Fruit fly (Drosophila melanogaster) whole organism, wandering third instar larva: ENCODE data around the gene CG5172.

Source experiments
- CG32264 ChIP-seq: fragments of 200-800 bp; sonication (Bioruptor generic); optimal IDR thresholded peaks from 2 replicates; lab custom pipeline; 2016; ENCODE audit warnings: missing biosample characterization, missing genetic modification characterization
- CG9705 ChIP-seq: fragments of 200-800 bp; sonication (Bioruptor generic); optimal IDR thresholded peaks from 2 replicates; lab custom pipeline; 2018; ENCODE audit warnings: missing biosample characterization, mild to moderate bottlenecking, missing genetic modification characterization
- CrebA ChIP-seq: fragments of 200-800 bp; sonication (Bioruptor generic); optimal IDR thresholded peaks from 2 replicates; lab custom pipeline; 2016; ENCODE audit warnings: missing biosample characterization, mild to moderate bottlenecking, missing genetic modification characterization, borderline replicate concordance
- Dfd ChIP-seq: fragments of >200 bp; optimal IDR thresholded peaks from 2 replicates; lab custom pipeline; 2017; ENCODE audit warnings: missing biosample characterization, missing genetic modification characterization
- Dif ChIP-seq: fragments of 200-275, 200-300 bp; sonication (Bioruptor generic); optimal IDR thresholded peaks from 2 replicates; lab custom pipeline; 2018; ENCODE audit warnings: missing biosample characterization, missing genetic modification characterization; ENCODE audit not compliant: partially characterized antibody
- GATAd ChIP-seq: sonication (Bioruptor generic); optimal IDR thresholded peaks from 2 replicates; lab custom pipeline; 2016; ENCODE audit warnings: missing biosample characterization, missing genetic modification characterization
- HLH106 ChIP-seq: fragments of 200-800 bp; optimal IDR thresholded peaks from 3 replicates; lab custom pipeline; 2019; ENCODE audit warnings: missing biosample characterization, mild to moderate bottlenecking, missing genetic modification characterization, moderate library complexity
- Hnf4 ChIP-seq: fragments of 200-800 bp; sonication (Bioruptor generic); optimal IDR thresholded peaks from 2 replicates; lab custom pipeline; 2016; ENCODE audit warnings: missing biosample characterization, mild to moderate bottlenecking, missing genetic modification characterization
- Hr83 ChIP-seq: fragments of 200-300 bp; sonication (Bioruptor generic); optimal IDR thresholded peaks from 2 replicates; lab custom pipeline; 2016; ENCODE audit warnings: missing biosample characterization, mild to moderate bottlenecking, missing genetic modification characterization, moderate library complexity; ENCODE audit not compliant: poor library complexity, severe bottlenecking
- Myc ChIP-seq: fragments of >200 bp; optimal IDR thresholded peaks from 2 replicates; lab custom pipeline; 2017
- OdsH ChIP-seq: fragments of 200-800 bp; sonication (Bioruptor generic); optimal IDR thresholded peaks from 2 replicates; lab custom pipeline; 2016; ENCODE audit warnings: missing biosample characterization, mild to moderate bottlenecking, missing genetic modification characterization
- Rel ChIP-seq, 2 experiments: fragments of 200-800 bp; sonication (Bioruptor generic) in 1 of 2; optimal IDR thresholded peaks; 2 replicates in 1 of 2; 3 replicates in 1 of 2; lab custom pipeline; 2016 to 2019; ENCODE audit warnings: mild to moderate bottlenecking in 2 of 2, missing biosample characterization in 2 of 2, missing genetic modification characterization in 2 of 2, moderate library complexity in 1 of 2
- Sp1 ChIP-seq: fragments of 200-800 bp; sonication (Bioruptor generic); optimal IDR thresholded peaks from 3 replicates; lab custom pipeline; 2019; ENCODE audit warnings: missing biosample characterization, mild to moderate bottlenecking, missing genetic modification characterization, moderate library complexity
- Vsx2 ChIP-seq: fragments of 200-300, 225-300 bp; sonication (Bioruptor generic); optimal IDR thresholded peaks from 2 replicates; lab custom pipeline; 2018; ENCODE audit warnings: missing biosample characterization, missing genetic modification characterization; ENCODE audit not compliant: partially characterized antibody
- brk ChIP-seq: fragments of 200-800 bp; sonication (Bioruptor generic); optimal IDR thresholded peaks from 2 replicates; lab custom pipeline; 2016; ENCODE audit warnings: missing biosample characterization, mild to moderate bottlenecking, missing genetic modification characterization
- dl ChIP-seq, 2 experiments: fragments of 175-275, 200-275 bp in 1 of 2; fragments of 200-275 bp in 1 of 2; sonication (Bioruptor generic); optimal IDR thresholded peaks; lab custom pipeline; 2018; ENCODE audit warnings: mild to moderate bottlenecking in 2 of 2, missing biosample characterization in 2 of 2, missing genetic modification characterization in 2 of 2, moderate library complexity in 2 of 2; ENCODE audit not compliant: partially characterized antibody in 2 of 2, insufficient read depth in 1 of 2
- dmrt93B ChIP-seq: fragments of 200-800 bp; sonication (Bioruptor generic); optimal IDR thresholded peaks from 2 replicates; lab custom pipeline; 2018; ENCODE audit warnings: missing biosample characterization, mild to moderate bottlenecking, missing genetic modification characterization
- ey ChIP-seq: fragments of 200-800 bp; sonication (Bioruptor generic); optimal IDR thresholded peaks from 2 replicates; lab custom pipeline; 2016; ENCODE audit warnings: missing biosample characterization, missing genetic modification characterization
- foxo ChIP-seq, 2 experiments: fragments of 200-800 bp; sonication (Bioruptor generic); optimal IDR thresholded peaks; 2 replicates in 1 of 2; 3 replicates in 1 of 2; lab custom pipeline; 2016 to 2017; ENCODE audit warnings: missing biosample characterization in 2 of 2, missing genetic modification characterization in 2 of 2
- fru ChIP-seq: fragments of 200-800 bp; sonication (Bioruptor generic); optimal IDR thresholded peaks from 3 replicates; lab custom pipeline; 2016; ENCODE audit warnings: missing biosample characterization, mild to moderate bottlenecking, missing genetic modification characterization
- h ChIP-seq: fragments of 200-800 bp; sonication (Bioruptor generic); optimal IDR thresholded peaks from 3 replicates; lab custom pipeline; 2016; ENCODE audit warnings: missing biosample characterization, mild to moderate bottlenecking, missing genetic modification characterization
- jim ChIP-seq: fragments of 175-275, 200-325 bp; sonication (Bioruptor generic); optimal IDR thresholded peaks from 2 replicates; lab custom pipeline; 2016; ENCODE audit warnings: missing biosample characterization, mild to moderate bottlenecking, missing genetic modification characterization
- lola ChIP-seq: fragments of >200 bp; optimal IDR thresholded peaks from 2 replicates; lab custom pipeline; 2017; ENCODE audit warnings: missing biosample characterization, missing genetic modification characterization
- psq ChIP-seq: fragments of 200-800 bp; sonication (Bioruptor generic); optimal IDR thresholded peaks from 3 replicates; lab custom pipeline; 2017; ENCODE audit warnings: missing biosample characterization, mild to moderate bottlenecking, missing genetic modification characterization, moderate library complexity
- rgr ChIP-seq: fragments of 200-800 bp; sonication (Bioruptor generic); optimal IDR thresholded peaks from 3 replicates; lab custom pipeline; 2016; ENCODE audit warnings: missing biosample characterization, mild to moderate bottlenecking, missing genetic modification characterization
- sage ChIP-seq: fragments of 200-800 bp; sonication (Bioruptor generic); optimal IDR thresholded peaks from 2 replicates; lab custom pipeline; 2016; ENCODE audit warnings: missing biosample characterization, mild to moderate bottlenecking, missing genetic modification characterization
- sv ChIP-seq: fragments of 200-800 bp; sonication (Bioruptor generic); optimal IDR thresholded peaks from 3 replicates; lab custom pipeline; 2016; ENCODE audit warnings: missing biosample characterization, missing genetic modification characterization
- tai ChIP-seq: sonication (Bioruptor generic); optimal IDR thresholded peaks from 2 replicates; lab custom pipeline; 2016; ENCODE audit warnings: missing biosample characterization, missing genetic modification characterization
- usp ChIP-seq: fragments of >200 bp; optimal IDR thresholded peaks from 2 replicates; lab custom pipeline; 2017; ENCODE audit warnings: missing biosample characterization, missing genetic modification characterization
- woc ChIP-seq: sonication (Bioruptor generic); optimal IDR thresholded peaks from 2 replicates; lab custom pipeline; 2016; ENCODE audit warnings: missing biosample characterization, mild to moderate bottlenecking, missing genetic modification characterization

The CG5172 gene

dm6 chrX:17177606-17178005, 43.6 kb upstream of the CG5172 start:
- TF ChIP-seq brk (GFP tag; lab: Kevin White, UChicago): no peak
- TF ChIP-seq Dif (GFP tag; lab: Kevin White, UChicago): no peak
- no peak for TF ChIP-seq Myc
- TF ChIP-seq lola: no peak
- TF ChIP-seq h (GFP tag; lab: Kevin White, UChicago): no peak
- no peak for TF ChIP-seq GATAd (GFP tag; lab: Kevin White, UChicago)
- TF ChIP-seq, all 38 proteins: peak for 0

DNA sequence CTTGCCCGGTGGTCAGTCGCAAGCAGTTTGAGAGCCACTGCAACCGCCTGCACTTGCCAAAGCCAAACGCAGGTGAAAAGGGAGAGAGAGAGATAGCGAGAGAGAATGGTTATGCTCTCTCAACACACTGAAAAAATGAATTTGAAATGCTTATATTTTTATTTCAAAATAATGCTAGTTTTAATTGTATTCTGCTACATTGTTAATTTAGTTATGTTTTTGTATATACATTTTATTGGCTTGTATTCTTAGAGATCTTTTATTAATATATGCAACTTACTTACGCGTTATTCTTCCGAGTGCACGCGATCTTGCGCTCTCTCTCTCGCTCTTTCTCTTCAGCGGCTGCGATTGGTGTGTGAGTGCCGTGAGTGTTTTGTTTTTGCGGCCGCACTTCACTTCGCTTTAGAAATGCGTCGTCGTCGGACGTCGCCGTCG, 42.7 kb upstream of the CG5172 start:
- peak; percentile 99 for TF ChIP-seq woc (GFP tag; lab: Kevin White, UChicago)
- TF ChIP-seq h (GFP tag; lab: Kevin White, UChicago): peak; percentile 99
- TF ChIP-seq psq (GFP tag; lab: Kevin White, UChicago): no peak
- peak; percentile 99 for TF ChIP-seq fru (GFP tag; lab: Kevin White, UChicago)
- peak; percentile 82 for TF ChIP-seq ey (GFP tag; lab: Kevin White, UChicago)
- TF ChIP-seq brk (GFP tag; lab: Kevin White, UChicago): no peak
- peak; percentile 92 for TF ChIP-seq CG9705
- TF ChIP-seq jim (GFP tag; lab: Kevin White, UChicago): no peak
- TF ChIP-seq dl (GFP tag; optimal IDR thresholded peaks at IDR 0.05; lab: Kevin White, UChicago; ENCODE audit: insufficient read depth in 1 of 2, partially characterized antibody in 2 of 2): peak in 1 of 2 experiments; percentile 45
- peak; percentile 97 for TF ChIP-seq sage (GFP tag; lab: Kevin White, UChicago)
- peak; percentile 97 for TF ChIP-seq dmrt93B
- peak; percentile 3 for TF ChIP-seq rgr (GFP tag; lab: Kevin White, UChicago)
- peak; percentile 24 for TF ChIP-seq Hnf4 (GFP tag; lab: Kevin White, UChicago)
- peak; percentile 88 to 99 for TF ChIP-seq foxo (GFP tag; optimal IDR thresholded peaks at IDR 0.05; lab: Kevin White, UChicago)
- peak; percentile 94 for TF ChIP-seq Dfd (GFP tag; lab: Kevin White, UChicago)
- no peak for TF ChIP-seq Vsx2
- peak; percentile 41 for TF ChIP-seq Hr83 (GFP tag; lab: Kevin White, UChicago)
- peak; percentile 97 for TF ChIP-seq CG32264 (GFP tag; lab: Kevin White, UChicago)
- peak; percentile 99 for TF ChIP-seq HLH106
- TF ChIP-seq sv: peak; percentile 94
- TF ChIP-seq Sp1: no peak
- no peak for TF ChIP-seq OdsH (GFP tag; lab: Kevin White, UChicago)
- TF ChIP-seq usp (GFP tag; lab: Kevin White, UChicago): no peak
- TF ChIP-seq CrebA (GFP tag; lab: Kevin White, UChicago): peak; percentile 92
- TF ChIP-seq Rel (GFP tag; optimal IDR thresholded peaks at IDR 0.05; lab: Kevin White, UChicago): peak; percentile 97
- peak; percentile 87 for TF ChIP-seq Rel (tag; optimal IDR thresholded peaks at IDR 0.05; lab: Kevin White, UChicago)
- TF ChIP-seq, all 38 proteins: peak for 18

DNA sequence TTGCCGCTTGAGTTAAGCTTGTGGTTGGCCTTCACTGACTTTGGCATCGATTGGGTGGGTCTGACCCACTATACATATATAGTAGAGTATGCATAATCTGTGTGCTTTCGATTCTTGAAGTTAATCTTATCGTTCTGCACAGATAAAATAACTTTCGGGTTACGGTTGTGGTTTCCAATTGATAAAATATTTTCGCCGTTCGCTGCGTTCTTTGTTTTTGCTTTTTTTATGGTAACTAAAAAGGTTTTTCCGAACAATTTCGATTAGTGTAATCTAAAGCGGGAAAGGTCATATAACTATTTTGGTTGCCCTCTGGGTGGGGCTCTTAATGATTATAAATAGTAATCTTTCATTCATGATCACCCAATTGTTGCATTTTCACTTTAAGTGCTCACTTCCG, 40.7 kb upstream of the CG5172 start:
- TF ChIP-seq Dfd (GFP tag; lab: Kevin White, UChicago) (no peak), GATAd (GFP tag; lab: Kevin White, UChicago) (no peak), rgr (GFP tag; lab: Kevin White, UChicago) (no peak), ey (GFP tag; lab: Kevin White, UChicago) (no peak), HLH106 (no peak), sage (GFP tag; lab: Kevin White, UChicago) (no peak), h (GFP tag; lab: Kevin White, UChicago) (no peak)
- TF ChIP-seq, all 38 proteins: peak for 0

DNA sequence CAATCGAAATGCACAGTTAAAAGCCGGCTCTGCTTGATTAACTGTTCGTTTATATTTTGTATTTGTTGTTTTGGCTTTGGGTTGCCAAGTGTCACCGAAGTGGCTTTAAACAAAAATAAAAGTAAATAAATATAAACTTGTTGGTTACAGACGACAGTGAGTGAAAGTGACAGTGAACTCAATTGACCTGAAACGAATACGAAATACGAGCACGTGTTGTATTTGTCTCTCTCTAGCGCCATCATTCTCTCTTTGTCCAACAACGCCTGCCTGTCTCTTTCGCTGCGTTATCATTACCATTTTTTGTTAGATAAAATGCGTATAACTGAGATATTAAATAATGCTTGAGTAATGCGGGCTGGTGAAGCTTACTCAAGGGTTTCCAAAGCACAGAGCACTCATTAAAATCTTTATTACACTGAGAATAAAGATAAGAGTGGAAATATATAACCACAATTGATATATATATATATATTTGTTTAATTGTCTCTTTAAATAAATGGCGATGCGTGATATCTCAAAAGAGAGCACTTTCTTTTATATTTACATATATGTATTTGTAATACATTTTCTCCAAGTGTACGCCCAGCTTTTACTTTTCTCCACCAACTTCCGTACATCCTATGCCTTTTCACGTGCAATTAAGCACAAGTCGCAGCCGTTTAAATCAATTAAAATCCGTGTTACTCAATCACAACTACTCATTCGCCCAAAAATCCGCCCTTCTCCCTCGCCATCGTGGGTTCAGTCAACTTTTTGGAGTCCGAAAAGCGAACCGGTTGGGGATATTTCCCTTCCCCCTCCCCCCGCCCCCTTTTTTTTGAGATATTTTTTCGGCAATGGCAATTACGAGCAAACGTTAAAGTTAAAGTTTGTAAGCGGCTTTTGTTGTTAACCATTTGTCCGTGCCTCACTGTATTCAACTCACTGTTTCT, 39.7 kb upstream of the CG5172 start:
- TF ChIP-seq psq (GFP tag; lab: Kevin White, UChicago) (peak; percentile 23), foxo (GFP tag; optimal IDR thresholded peaks at IDR 0.05; lab: Kevin White, UChicago) (peak in 1 of 2 experiments; percentile 14), jim (GFP tag; lab: Kevin White, UChicago) (no peak), Sp1 (peak; percentile 46), ey (GFP tag; lab: Kevin White, UChicago) (no peak), HLH106 (peak; percentile 45), OdsH (GFP tag; lab: Kevin White, UChicago) (peak; percentile 26), Dfd (GFP tag; lab: Kevin White, UChicago) (peak; percentile 75), rgr (GFP tag; lab: Kevin White, UChicago) (peak; percentile 9), tai (no peak)
